Fruit fly (Drosophila melanogaster) whole organism, embryonic: Measurements from ENCODE around the gene Fas3.

Experiments used
- CG15514 ChIP-seq: fragments of 200-800 bp; sonication (Bioruptor generic); optimal IDR thresholded peaks from 3 replicates; lab custom pipeline; 2017; ENCODE audit warnings: missing biosample characterization, missing genetic modification characterization, mild to moderate bottlenecking, moderate library complexity, missing genetic modification reagents
- CG8290 ChIP-seq, 3 experiments: fragments of 200-800 bp; sonication (Bioruptor generic); optimal IDR thresholded peaks; 2 replicates each; lab custom pipeline; 2016 to 2019; ENCODE audit warnings: missing biosample characterization in 3 of 3, missing genetic modification characterization in 3 of 3, mild to moderate bottlenecking in 2 of 3, moderate library complexity in 1 of 3
- CG9932 ChIP-seq: fragments of 200-800 bp; sonication (Bioruptor generic); IDR thresholded peaks from 2 replicates; pipeline ENCODE4 v1.3.6; 2022; ENCODE audit warnings: missing biosample characterization, missing genetic modification characterization
- CHES-1-like ChIP-seq: fragments of 200-800 bp; sonication (Bioruptor generic); optimal IDR thresholded peaks from 2 replicates; lab custom pipeline; 2016; ENCODE audit warnings: missing biosample characterization, missing genetic modification characterization
- lmd ChIP-seq: fragments of 200-800 bp; sonication (Bioruptor generic); IDR thresholded peaks from 2 replicates; pipeline ENCODE4 v1.3.6; 2022; ENCODE audit warnings: missing biosample characterization, missing genetic modification characterization
- nerfin-2 ChIP-seq: fragments of 200-800 bp; sonication (Bioruptor generic); IDR thresholded peaks from 2 replicates; pipeline ENCODE4 v1.3.6; 2022; ENCODE audit warnings: missing biosample characterization, missing genetic modification characterization; ENCODE audit not compliant: partially characterized antibody
- so ChIP-seq: fragments of 200-800 bp; sonication (Bioruptor generic); IDR thresholded peaks from 3 replicates; pipeline ENCODE4 v1.3.6; 2022; ENCODE audit warnings: missing biosample characterization, missing genetic modification characterization

dm6 chr2L:18345194-18345593 lies 25.3 kb downstream of the Fas3 start:
- TF ChIP-seq CG8290 (GFP tag; optimal IDR thresholded peaks at IDR 0.05; lab: Kevin White, UChicago) (no peak), CG8290 (tag; optimal IDR thresholded peaks at IDR 0.05; lab: Kevin White, UChicago) (no peak), CG15514 (GFP tag; lab: Kevin White, UChicago) (no peak), so (GFP tag; lab: Robert Waterston, UW) (peak; percentile 32; the same call in 1 of the 3 replicates), nerfin-2 (GFP tag; lab: Robert Waterston, UW) (no peak), lmd (GFP tag; lab: Robert Waterston, UW) (peak; percentile 23; the same call in 1 of the 2 replicates), CHES-1-like (GFP tag; lab: Kevin White, UChicago) (no peak), CG9932 (GFP tag; lab: Robert Waterston, UW) (no peak)
